Fruit fly (Drosophila melanogaster) whole organism, embryonic: Measurements from ENCODE around the gene Ugt36D1.

Source experiments
- Abd-B ChIP-seq: fragments of 200-800 bp; sonication (Bioruptor generic); optimal IDR thresholded peaks from 2 replicates; lab custom pipeline; 2018; ENCODE audit warnings: missing biosample characterization, mild to moderate bottlenecking, missing genetic modification characterization, moderate library complexity
- Aef1 ChIP-seq: fragments of 200-800 bp; sonication (Bioruptor generic); IDR thresholded peaks from 3 replicates; pipeline ENCODE4 v1.3.6; 2022; ENCODE audit warnings: missing biosample characterization, missing genetic modification characterization
- Atf3 ChIP-seq: fragments of 200-800 bp; sonication (Bioruptor generic); optimal IDR thresholded peaks from 3 replicates; lab custom pipeline; 2016; ENCODE audit warnings: missing biosample characterization, missing genetic modification characterization
- BtbVII ChIP-seq: fragments of 200-800 bp; sonication (Bioruptor generic); optimal IDR thresholded peaks from 3 replicates; lab custom pipeline; 2017; ENCODE audit warnings: missing biosample characterization, mild to moderate bottlenecking, missing genetic modification characterization
- CG11456 ChIP-seq: fragments of 200-800 bp; sonication (Bioruptor generic); IDR thresholded peaks from 3 replicates; pipeline ENCODE4 v1.3.6; 2022; ENCODE audit warnings: missing biosample characterization, missing genetic modification characterization
- CG14014 ChIP-seq: fragments of 200-800 bp; sonication (Bioruptor generic); IDR thresholded peaks from 2 replicates; pipeline ENCODE4 v1.3.6; 2022; ENCODE audit warnings: missing biosample characterization, missing genetic modification characterization
- CG14710 ChIP-seq: fragments of 200-800 bp; sonication (Bioruptor generic); optimal IDR thresholded peaks from 3 replicates; lab custom pipeline; 2019; ENCODE audit warnings: missing biosample characterization, mild to moderate bottlenecking, missing genetic modification characterization, moderate library complexity
- CG14860 ChIP-seq: fragments of 200-800 bp; sonication (Bioruptor generic); IDR thresholded peaks from 3 replicates; pipeline ENCODE4 v1.3.6; 2022; ENCODE audit warnings: missing biosample characterization, missing genetic modification characterization; ENCODE audit not compliant: partially characterized antibody
- CG15601 ChIP-seq: fragments of 200-800 bp; sonication (Bioruptor generic); optimal IDR thresholded peaks from 3 replicates; lab custom pipeline; 2019; ENCODE audit warnings: missing biosample characterization, mild to moderate bottlenecking, missing genetic modification characterization, moderate library complexity
- CG2875 ChIP-seq: fragments of 200-800 bp; sonication (Bioruptor generic); optimal IDR thresholded peaks from 2 replicates; lab custom pipeline; 2017; ENCODE audit warnings: missing biosample characterization, mild to moderate bottlenecking, missing genetic modification characterization, missing genetic modification reagents
- CG30020 ChIP-seq: fragments of 200-800 bp; optimal IDR thresholded peaks from 2 replicates; lab custom pipeline; 2019; ENCODE audit warnings: missing biosample characterization, mild to moderate bottlenecking, missing genetic modification characterization, moderate library complexity
- CG32772 ChIP-seq: fragments of 200-800 bp; sonication (Bioruptor generic); IDR thresholded peaks from 2 replicates; pipeline ENCODE4 v1.3.6; 2022; ENCODE audit warnings: missing biosample characterization, missing genetic modification characterization
- CG34422 ChIP-seq: fragments of 200-800 bp; sonication (Bioruptor generic); IDR thresholded peaks from 3 replicates; pipeline ENCODE4 v1.3.6; 2022; ENCODE audit warnings: missing biosample characterization, missing genetic modification characterization
- CG7745 ChIP-seq: fragments of 200-800 bp; sonication (Bioruptor generic); optimal IDR thresholded peaks from 2 replicates; lab custom pipeline; 2018; ENCODE audit warnings: missing biosample characterization, mild to moderate bottlenecking, missing genetic modification characterization, moderate library complexity
- CG9215 ChIP-seq: fragments of 200-800 bp; sonication (Bioruptor generic); IDR thresholded peaks from 2 replicates; pipeline ENCODE4 v1.3.6; 2022; ENCODE audit warnings: missing biosample characterization, missing genetic modification characterization
- CG9817 ChIP-seq: fragments of 200-800 bp; sonication (Bioruptor generic); optimal IDR thresholded peaks from 2 replicates; lab custom pipeline; 2018; ENCODE audit warnings: missing biosample characterization, mild to moderate bottlenecking, missing genetic modification characterization, moderate library complexity
- D19B ChIP-seq: fragments of 200-800 bp; sonication (Bioruptor generic); optimal IDR thresholded peaks from 2 replicates; lab custom pipeline; 2017; ENCODE audit warnings: missing biosample characterization, mild to moderate bottlenecking, missing genetic modification characterization
- Ets97D ChIP-seq: fragments of 200-800 bp; sonication (Bioruptor generic); optimal IDR thresholded peaks from 3 replicates; lab custom pipeline; 2016; ENCODE audit warnings: missing biosample characterization, missing genetic modification characterization
- Gug ChIP-seq: fragments of 200-800 bp; sonication (Bioruptor generic); IDR thresholded peaks from 4 replicates; pipeline ENCODE4 v1.3.6; 2022; ENCODE audit warnings: missing biosample characterization, missing genetic modification characterization
- Kr ChIP-seq: fragments of 200-800 bp; sonication (Bioruptor generic); optimal IDR thresholded peaks from 2 replicates; lab custom pipeline; 2017; ENCODE audit warnings: missing biosample characterization, mild to moderate bottlenecking, missing genetic modification characterization
- Six4 ChIP-seq: fragments of 200-800 bp; sonication (Bioruptor generic); optimal IDR thresholded peaks from 2 replicates; lab custom pipeline; 2016; ENCODE audit warnings: missing biosample characterization, missing genetic modification characterization
- Xbp1 ChIP-seq: fragments of 200-800 bp; sonication (Bioruptor generic); optimal IDR thresholded peaks from 3 replicates; lab custom pipeline; 2016; ENCODE audit warnings: missing biosample characterization, mild to moderate bottlenecking, missing genetic modification characterization
- amos ChIP-seq: fragments of 200-800 bp; sonication (Bioruptor generic); IDR thresholded peaks from 2 replicates; pipeline ENCODE4 v1.3.6; 2022; ENCODE audit warnings: missing biosample characterization, missing genetic modification characterization; ENCODE audit not compliant: partially characterized antibody
- crc ChIP-seq: fragments of 200-800 bp; sonication (Bioruptor generic); optimal IDR thresholded peaks from 2 replicates; lab custom pipeline; 2016; ENCODE audit warnings: missing biosample characterization, missing genetic modification characterization
- croc ChIP-seq: fragments of 200-800 bp; sonication (Bioruptor generic); conservative IDR thresholded peaks from 3 replicates; pipeline ENCODE4 v1.3.6; 2022; ENCODE audit warnings: missing biosample characterization, missing genetic modification characterization
- da ChIP-seq: fragments of 200-800 bp; sonication (Bioruptor generic); optimal IDR thresholded peaks from 2 replicates; lab custom pipeline; 2016; ENCODE audit warnings: missing biosample characterization, missing genetic modification characterization
- emc ChIP-seq: fragments of 200-800 bp; sonication (Bioruptor generic); optimal IDR thresholded peaks from 2 replicates; lab custom pipeline; 2016; ENCODE audit warnings: missing biosample characterization, missing genetic modification characterization
- fd3F ChIP-seq: fragments of 200-800 bp; sonication (Bioruptor generic); optimal IDR thresholded peaks from 2 replicates; lab custom pipeline; 2018; ENCODE audit warnings: missing biosample characterization, mild to moderate bottlenecking, missing genetic modification characterization, moderate library complexity
- gcm2 ChIP-seq: fragments of 200-800 bp; sonication (Bioruptor generic); optimal IDR thresholded peaks from 2 replicates; lab custom pipeline; 2016; ENCODE audit warnings: missing biosample characterization, missing genetic modification characterization
- grau ChIP-seq: fragments of 200-800 bp; optimal IDR thresholded peaks from 3 replicates; lab custom pipeline; 2019; ENCODE audit warnings: missing biosample characterization, mild to moderate bottlenecking, missing genetic modification characterization, moderate library complexity
- kay ChIP-seq: fragments of 200-800 bp; sonication (Bioruptor generic); optimal IDR thresholded peaks from 2 replicates; lab custom pipeline; 2016; ENCODE audit warnings: missing biosample characterization, missing genetic modification characterization
- lbe ChIP-seq: fragments of 200-800 bp; sonication (Bioruptor generic); optimal IDR thresholded peaks from 2 replicates; lab custom pipeline; 2016; ENCODE audit warnings: missing biosample characterization, mild to moderate bottlenecking, missing genetic modification characterization
- lmd ChIP-seq: fragments of 200-800 bp; sonication (Bioruptor generic); IDR thresholded peaks from 2 replicates; pipeline ENCODE4 v1.3.6; 2022; ENCODE audit warnings: missing biosample characterization, missing genetic modification characterization
- nmo ChIP-seq: fragments of 200-800 bp; sonication (Bioruptor generic); optimal IDR thresholded peaks from 2 replicates; lab custom pipeline; 2018; ENCODE audit warnings: missing biosample characterization, mild to moderate bottlenecking, missing genetic modification characterization, moderate library complexity
- p53 ChIP-seq: fragments of 200-800 bp; sonication (Bioruptor generic); optimal IDR thresholded peaks from 2 replicates; lab custom pipeline; 2016; ENCODE audit warnings: missing biosample characterization, missing genetic modification characterization
- pita ChIP-seq: fragments of 200-800 bp; sonication (Bioruptor generic); optimal IDR thresholded peaks from 2 replicates; lab custom pipeline; 2017; ENCODE audit warnings: missing biosample characterization, mild to moderate bottlenecking, missing genetic modification characterization
- repo ChIP-seq: fragments of 200-800 bp; sonication (Bioruptor generic); optimal IDR thresholded peaks from 2 replicates; lab custom pipeline; 2016; ENCODE audit warnings: missing biosample characterization, missing genetic modification characterization
- row ChIP-seq: fragments of 200-800 bp; sonication (Bioruptor generic); IDR thresholded peaks from 3 replicates; pipeline ENCODE4 v1.3.6; 2022; ENCODE audit warnings: missing biosample characterization, missing genetic modification characterization
- sens ChIP-seq: fragments of 200-800 bp; sonication (Bioruptor generic); peaks from one replicate; lab custom pipeline; 2016; ENCODE audit warnings: missing biosample characterization, missing genetic modification characterization
- unc-4 ChIP-seq: fragments of 200-800 bp; sonication (Bioruptor generic); IDR thresholded peaks from 2 replicates; pipeline ENCODE4 v1.3.6; 2022; ENCODE audit warnings: missing biosample characterization, missing genetic modification characterization; ENCODE audit not compliant: partially characterized antibody
- usp ChIP-seq: fragments of >200 bp; optimal IDR thresholded peaks from 2 replicates; lab custom pipeline; 2017; ENCODE audit warnings: missing biosample characterization, missing genetic modification characterization

The Ugt36D1 gene

DNA sequence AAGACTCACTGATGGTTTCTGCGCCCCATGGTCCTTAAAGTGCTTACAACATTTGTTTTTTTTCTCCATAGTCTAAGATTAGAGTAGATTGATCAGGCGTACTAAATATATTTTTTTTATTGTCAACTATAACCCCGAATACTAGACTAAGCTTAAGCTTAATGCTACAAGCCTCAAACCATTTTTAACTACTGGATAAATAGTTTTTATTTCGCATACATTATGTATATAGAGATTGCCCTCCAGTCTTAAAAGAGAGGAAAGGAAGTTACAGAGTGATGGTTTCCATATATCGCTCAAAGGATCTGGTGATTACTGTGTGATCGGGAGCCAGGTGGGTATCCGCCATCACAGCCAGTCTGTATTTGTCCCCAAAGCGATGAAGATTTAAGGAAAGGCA is 17.9 kb downstream of the Ugt36D1 start, which contains the start of gene CG31752:
TSS of gene CG31752 (minus strand) at position 101 of the 400 bp plus-strand sequence.
- TF ChIP-seq CG30020 (tag; lab: Kevin White, UChicago), result no peak
- TF ChIP-seq croc (GFP tag; lab: Robert Waterston, UW), result no peak
- no peak for TF ChIP-seq amos (GFP tag; lab: Robert Waterston, UW)
- TF ChIP-seq unc-4 (GFP tag; lab: Robert Waterston, UW), result no peak
- no peak for TF ChIP-seq Atf3 (GFP tag; lab: Kevin White, UChicago)
- no peak for TF ChIP-seq Six4 (GFP tag; lab: Kevin White, UChicago)
- TF ChIP-seq Abd-B (GFP tag; lab: Kevin White, UChicago), result no peak
- TF ChIP-seq nmo (GFP tag; lab: Kevin White, UChicago), result no peak
- no peak for TF ChIP-seq CG7745 (tag; lab: Kevin White, UChicago)
- no peak for TF ChIP-seq CG14710 (tag; lab: Kevin White, UChicago)
- no peak for TF ChIP-seq Aef1
- no peak for TF ChIP-seq kay
- TF ChIP-seq fd3F (GFP tag; lab: Kevin White, UChicago), result no peak
- no peak for TF ChIP-seq CG11456 (GFP tag; lab: Robert Waterston, UW)
- TF ChIP-seq pita (GFP tag; lab: Kevin White, UChicago), result no peak
- TF ChIP-seq repo (GFP tag; lab: Kevin White, UChicago), result no peak

dm6 chr2L:18843560-18843959 is 20.2 kb downstream of the Ugt36D1 start:
- TF ChIP-seq CG14860 (GFP tag; lab: Robert Waterston, UW) (no peak), Gug (no peak), lbe (GFP tag; lab: Kevin White, UChicago) (peak; percentile 36), usp (GFP tag; lab: Kevin White, UChicago) (no peak), CG15601 (tag; lab: Kevin White, UChicago) (no peak), CG14014 (GFP tag; lab: Robert Waterston, UW) (no peak), da (GFP tag; lab: Kevin White, UChicago) (no peak), p53 (GFP tag; lab: Kevin White, UChicago) (no peak), CG9215 (GFP tag; lab: Robert Waterston, UW) (no peak), grau (tag; lab: Kevin White, UChicago) (no peak), crc (GFP tag; lab: Kevin White, UChicago) (no peak), Xbp1 (GFP tag; lab: Kevin White, UChicago) (no peak), unc-4 (GFP tag; lab: Robert Waterston, UW) (no peak), Kr (no peak), CG9817 (tag; lab: Kevin White, UChicago) (no peak), Ets97D (GFP tag; lab: Kevin White, UChicago) (no peak), gcm2 (GFP tag; lab: Kevin White, UChicago) (no peak), CG2875 (no peak), emc (GFP tag; lab: Kevin White, UChicago) (no peak), lmd (no peak), row (peak; percentile 11; the same call in 1 of the 3 replicates), D19B (GFP tag; lab: Kevin White, UChicago) (peak; percentile 45), BtbVII (no peak), sens (peak; percentile 74), CG32772 (GFP tag; lab: Robert Waterston, UW) (no peak), CG34422 (GFP tag; lab: Robert Waterston, UW) (no peak)
- TF ChIP-seq, all 482 proteins: peak for 4
